Worm (Caenorhabditis elegans) whole organism, midembryonic: ENCODE data around the gene let-19.

Experiments used
- flt-1 ChIP-seq: fragments of 200-800 bp; sonication (Bioruptor generic); IDR thresholded peaks from 2 replicates; pipeline ENCODE4 v1.3.6; 2022; ENCODE audit warnings: missing genetic modification characterization, missing compliant biosample characterization
- klf-2 ChIP-seq: fragments of 200-800 bp; sonication (Bioruptor generic); conservative IDR thresholded peaks from 2 replicates; pipeline ENCODE4 v1.3.6; 2022; ENCODE audit warnings: missing genetic modification reagents, missing genetic modification characterization, missing compliant biosample characterization
- med-1 ChIP-seq: sonication (generic microtip); optimal IDR thresholded peaks from 2 replicates; lab custom pipeline; 2017; ENCODE audit warnings: missing genetic modification characterization, mild to moderate bottlenecking, missing compliant biosample characterization, antibody characterized with exemption, missing genetic modification reagents; ENCODE audit not compliant: insufficient read depth
- ref-1 ChIP-seq: fragments of 200-800 bp; sonication (Bioruptor generic); conservative IDR thresholded peaks from 2 replicates; pipeline ENCODE4 v1.3.6; 2022; ENCODE audit warnings: missing genetic modification reagents, missing genetic modification characterization, missing compliant biosample characterization
- tab-1 ChIP-seq: fragments of 200-800 bp; sonication (Bioruptor generic); IDR thresholded peaks from 2 replicates; pipeline ENCODE4 v1.3.6; 2022; ENCODE audit warnings: missing genetic modification characterization, missing compliant biosample characterization

DNA sequence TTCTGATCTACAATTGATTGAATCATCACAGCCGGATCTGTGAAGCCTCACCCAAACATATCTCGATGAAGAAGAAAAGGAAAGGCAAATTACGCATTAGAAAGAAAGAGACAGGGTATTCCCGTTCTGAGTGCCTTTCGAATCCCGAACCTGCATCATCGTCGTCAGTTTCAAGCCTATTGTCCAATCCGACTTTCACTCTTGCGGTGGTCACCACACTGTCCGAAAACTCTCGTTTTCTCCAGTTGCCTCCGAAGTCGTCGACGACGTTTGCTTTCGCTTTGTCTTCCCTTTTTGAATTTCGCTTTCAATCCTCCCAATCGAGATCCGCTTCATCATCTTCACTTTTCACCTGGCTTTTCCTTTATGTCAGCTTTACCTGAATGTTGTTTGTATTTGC, 21.7 kb upstream of the let-19 start:
- TF ChIP-seq flt-1 (GFP tag; lab: Robert Waterston, UW) = no peak
- no peak for TF ChIP-seq tab-1 (GFP tag; lab: Robert Waterston, UW)
- TF ChIP-seq klf-2 = no peak
- TF ChIP-seq ref-1 (GFP tag; lab: Robert Waterston, UW) = no peak
- no peak for TF ChIP-seq med-1 (GFP tag; lab: Kevin White, UChicago)
